Fruit fly (Drosophila melanogaster) whole organism, embryonic: ENCODE data around the gene nst.
A peak's percentile ranks its signal among the peaks of the same experiment; 100 is the strongest.

Experiments used
- Abd-B ChIP-seq: fragments of 200-800 bp; sonication (Bioruptor generic); optimal IDR thresholded peaks from 2 replicates; lab custom pipeline; 2018; ENCODE audit warnings: missing biosample characterization, mild to moderate bottlenecking, missing genetic modification characterization, moderate library complexity
- Ada2b ChIP-seq: fragments of 200-800 bp; sonication (Bioruptor generic); IDR thresholded peaks from 2 replicates; pipeline ENCODE4 v1.3.6; 2022; ENCODE audit warnings: missing biosample characterization, missing genetic modification characterization
- Atf-2 ChIP-seq: fragments of 200-800 bp; sonication (Bioruptor generic); optimal IDR thresholded peaks from 2 replicates; lab custom pipeline; 2016; ENCODE audit warnings: missing biosample characterization, missing genetic modification characterization
- CG10543 ChIP-seq: fragments of 200-800 bp; sonication (Bioruptor generic); optimal IDR thresholded peaks from 3 replicates; lab custom pipeline; 2017; ENCODE audit warnings: missing biosample characterization, mild to moderate bottlenecking, missing genetic modification characterization, moderate library complexity
- CG11093 ChIP-seq: fragments of 200-800 bp; sonication (Bioruptor generic); IDR thresholded peaks from 3 replicates; pipeline ENCODE4 v1.3.6; 2022; ENCODE audit warnings: missing biosample characterization, missing genetic modification characterization
- CG11696 ChIP-seq: fragments of 200-800 bp; sonication (Bioruptor generic); IDR thresholded peaks from 2 replicates; pipeline ENCODE4 v1.3.6; 2022; ENCODE audit warnings: missing biosample characterization, missing genetic modification characterization
- CG12071 ChIP-seq: fragments of 200-800 bp; sonication (Bioruptor generic); optimal IDR thresholded peaks from 3 replicates; lab custom pipeline; 2018; ENCODE audit warnings: missing biosample characterization, mild to moderate bottlenecking, missing genetic modification characterization
- CG12391 ChIP-seq: fragments of 200-800 bp; sonication (Bioruptor generic); optimal IDR thresholded peaks from 3 replicates; lab custom pipeline; 2018; ENCODE audit warnings: missing biosample characterization, mild to moderate bottlenecking, missing genetic modification characterization, moderate library complexity
- CG13624 ChIP-seq: fragments of 200-800 bp; sonication (Bioruptor generic); optimal IDR thresholded peaks from 2 replicates; lab custom pipeline; 2016; ENCODE audit warnings: missing biosample characterization, missing genetic modification characterization
- CG15073 ChIP-seq: fragments of 200-800 bp; sonication (Bioruptor generic); optimal IDR thresholded peaks from 2 replicates; lab custom pipeline; 2016; ENCODE audit warnings: missing biosample characterization, missing genetic modification characterization
- CG15696 ChIP-seq: fragments of 200-800 bp; sonication (Bioruptor generic); optimal IDR thresholded peaks from 2 replicates; lab custom pipeline; 2019; ENCODE audit warnings: missing biosample characterization, mild to moderate bottlenecking, missing genetic modification characterization, moderate library complexity
- CG17186 ChIP-seq: fragments of 200-800 bp; sonication (Bioruptor generic); optimal IDR thresholded peaks from 3 replicates; lab custom pipeline; 2017; ENCODE audit warnings: missing biosample characterization, missing genetic modification reagents, missing genetic modification characterization
- CG1832 ChIP-seq: fragments of 200-800 bp; sonication (Bioruptor generic); optimal IDR thresholded peaks from 2 replicates; lab custom pipeline; 2017; ENCODE audit warnings: missing biosample characterization, mild to moderate bottlenecking, missing genetic modification characterization, inconsistent platforms
- CG18599 ChIP-seq: fragments of 200-800 bp; sonication (Bioruptor generic); optimal IDR thresholded peaks from 3 replicates; lab custom pipeline; 2017; ENCODE audit warnings: missing biosample characterization, missing genetic modification characterization, mild to moderate bottlenecking, moderate library complexity, missing genetic modification reagents
- CG2875 ChIP-seq: fragments of 200-800 bp; sonication (Bioruptor generic); optimal IDR thresholded peaks from 2 replicates; lab custom pipeline; 2017; ENCODE audit warnings: missing biosample characterization, mild to moderate bottlenecking, missing genetic modification characterization, missing genetic modification reagents
- CG33213 ChIP-seq: fragments of 200-800 bp; sonication (Bioruptor generic); optimal IDR thresholded peaks from 3 replicates; lab custom pipeline; 2016; ENCODE audit warnings: missing biosample characterization, missing genetic modification characterization
- CG34376 ChIP-seq: fragments of 200-800 bp; sonication (Bioruptor generic); optimal IDR thresholded peaks from 2 replicates; lab custom pipeline; 2018; ENCODE audit warnings: missing biosample characterization, mild to moderate bottlenecking, missing genetic modification characterization
- CG43689 ChIP-seq: fragments of 200-800 bp; sonication (Bioruptor generic); IDR thresholded peaks from 2 replicates; pipeline ENCODE4 v1.3.6; 2022; ENCODE audit warnings: missing biosample characterization, missing genetic modification characterization
- CG4617 ChIP-seq: fragments of 200-800 bp; sonication (Bioruptor generic); optimal IDR thresholded peaks from 3 replicates; lab custom pipeline; 2016; ENCODE audit warnings: missing biosample characterization, missing genetic modification characterization, borderline replicate concordance
- CG7987 ChIP-seq: fragments of 200-800 bp; sonication (Bioruptor generic); optimal IDR thresholded peaks from 2 replicates; lab custom pipeline; 2018; ENCODE audit warnings: missing biosample characterization, mild to moderate bottlenecking, missing genetic modification characterization, moderate library complexity
- CG8359 ChIP-seq: fragments of 200-800 bp; sonication (Bioruptor generic); optimal IDR thresholded peaks from 2 replicates; lab custom pipeline; 2017; ENCODE audit warnings: missing biosample characterization, mild to moderate bottlenecking, missing genetic modification characterization, borderline replicate concordance
- CoRest ChIP-seq: fragments of 200-800 bp; sonication (Bioruptor generic); optimal IDR thresholded peaks from 3 replicates; lab custom pipeline; 2018; ENCODE audit warnings: missing biosample characterization, mild to moderate bottlenecking, missing genetic modification characterization, moderate library complexity
- Dad ChIP-seq: fragments of 200-800 bp; sonication (Bioruptor generic); optimal IDR thresholded peaks from 3 replicates; lab custom pipeline; 2016; ENCODE audit warnings: missing biosample characterization, missing genetic modification characterization
- Dip2 ChIP-seq: fragments of 200-800 bp; sonication (Bioruptor generic); IDR thresholded peaks from 2 replicates; pipeline ENCODE4 v1.3.6; 2022; ENCODE audit warnings: missing biosample characterization, missing genetic modification characterization
- Drgx ChIP-seq: fragments of 200-800 bp; sonication (Bioruptor generic); IDR thresholded peaks from 2 replicates; pipeline ENCODE4 v1.3.6; 2022; ENCODE audit warnings: missing biosample characterization, missing genetic modification characterization
- H2.0 ChIP-seq: fragments of 200-800 bp; sonication (Bioruptor generic); IDR thresholded peaks from 2 replicates; pipeline ENCODE4 v1.3.6; 2022; ENCODE audit warnings: missing biosample characterization, missing genetic modification characterization
- Jarid2 ChIP-seq: fragments of 200-800 bp; sonication (Bioruptor generic); optimal IDR thresholded peaks from 3 replicates; lab custom pipeline; 2017; ENCODE audit warnings: mild to moderate bottlenecking, missing biosample characterization, missing genetic modification reagents, missing genetic modification characterization
- Lpt ChIP-seq: fragments of >200 bp; optimal IDR thresholded peaks from 2 replicates; lab custom pipeline; 2018; ENCODE audit warnings: missing biosample characterization, missing genetic modification characterization
- MBD-R2 ChIP-seq: fragments of 200-800 bp; sonication (Bioruptor generic); IDR thresholded peaks from 2 replicates; pipeline ENCODE4 v1.3.6; 2022; ENCODE audit warnings: missing biosample characterization, missing genetic modification characterization
- MESR4 ChIP-seq: fragments of 200-800 bp; sonication (Bioruptor generic); optimal IDR thresholded peaks from 2 replicates; lab custom pipeline; 2018; ENCODE audit warnings: missing biosample characterization, mild to moderate bottlenecking, missing genetic modification characterization, moderate library complexity
- Med ChIP-seq: fragments of 200-800 bp; sonication (Bioruptor generic); peaks from one replicate; lab custom pipeline; 2016; ENCODE audit warnings: missing biosample characterization, missing genetic modification characterization, mild to moderate bottlenecking, inconsistent platforms, moderate library complexity
- NC2β ChIP-seq: fragments of 200-800 bp; sonication (Bioruptor generic); optimal IDR thresholded peaks from 2 replicates; lab custom pipeline; 2016; ENCODE audit warnings: missing biosample characterization, missing genetic modification characterization
- Pdp1 ChIP-seq, 2 experiments: fragments of 200-800 bp; sonication (Bioruptor generic); optimal IDR thresholded peaks; 3 replicates each; lab custom pipeline; 2016; ENCODE audit warnings: missing biosample characterization in 2 of 2, missing genetic modification characterization in 2 of 2, mild to moderate bottlenecking in 1 of 2, moderate library complexity in 1 of 2
- Side ChIP-seq: fragments of 200-800 bp; sonication (Bioruptor generic); optimal IDR thresholded peaks from 2 replicates; lab custom pipeline; 2016; ENCODE audit warnings: missing biosample characterization, missing genetic modification characterization
- Sry-β ChIP-seq: fragments of 200-800 bp; sonication (Bioruptor generic); optimal IDR thresholded peaks from 2 replicates; lab custom pipeline; 2018; ENCODE audit warnings: missing biosample characterization, mild to moderate bottlenecking, missing genetic modification characterization, moderate library complexity
- Ssrp ChIP-seq: fragments of 200-800 bp; sonication (Bioruptor generic); optimal IDR thresholded peaks from 2 replicates; lab custom pipeline; 2018; ENCODE audit warnings: missing biosample characterization, mild to moderate bottlenecking, missing genetic modification characterization, moderate library complexity
- aop ChIP-seq: fragments of 200-800 bp; sonication (Bioruptor generic); IDR thresholded peaks from 2 replicates; pipeline ENCODE4 v1.3.6; 2022; ENCODE audit warnings: missing biosample characterization, missing genetic modification characterization
- cato ChIP-seq: fragments of 200-800 bp; sonication (Bioruptor generic); optimal IDR thresholded peaks from 2 replicates; lab custom pipeline; 2016; ENCODE audit warnings: missing biosample characterization, missing genetic modification characterization, borderline replicate concordance
- cg ChIP-seq: fragments of 200-800 bp; sonication (Bioruptor generic); optimal IDR thresholded peaks from 3 replicates; lab custom pipeline; 2019; ENCODE audit warnings: missing biosample characterization, mild to moderate bottlenecking, missing genetic modification characterization, moderate library complexity
- dm ChIP-seq: fragments of 200-800 bp; sonication (Bioruptor generic); optimal IDR thresholded peaks from 3 replicates; lab custom pipeline; 2016; ENCODE audit warnings: missing biosample characterization, missing genetic modification characterization
- hb ChIP-seq: fragments of 200-800 bp; sonication (Bioruptor generic); IDR thresholded peaks from 3 replicates; pipeline ENCODE4 v1.3.6; 2022; ENCODE audit warnings: missing biosample characterization, missing genetic modification characterization; ENCODE audit not compliant: partially characterized antibody
- ind ChIP-seq: fragments of 200-800 bp; sonication (Bioruptor generic); optimal IDR thresholded peaks from 3 replicates; lab custom pipeline; 2016; ENCODE audit warnings: missing biosample characterization, missing genetic modification characterization
- jing ChIP-seq: fragments of 200-800 bp; sonication (Bioruptor generic); optimal IDR thresholded peaks from 2 replicates; lab custom pipeline; 2018; ENCODE audit warnings: missing biosample characterization, mild to moderate bottlenecking, missing genetic modification characterization
- luna ChIP-seq: fragments of 200-800 bp; sonication (Bioruptor generic); optimal IDR thresholded peaks from 2 replicates; lab custom pipeline; 2016; ENCODE audit warnings: missing biosample characterization, missing genetic modification characterization
- maf-S ChIP-seq: fragments of 200-800 bp; sonication (Bioruptor generic); optimal IDR thresholded peaks from 2 replicates; lab custom pipeline; 2016; ENCODE audit warnings: missing biosample characterization, missing genetic modification characterization
- nmo ChIP-seq: fragments of 200-800 bp; sonication (Bioruptor generic); optimal IDR thresholded peaks from 2 replicates; lab custom pipeline; 2018; ENCODE audit warnings: missing biosample characterization, mild to moderate bottlenecking, missing genetic modification characterization, moderate library complexity
- p53 ChIP-seq: fragments of 200-800 bp; sonication (Bioruptor generic); optimal IDR thresholded peaks from 2 replicates; lab custom pipeline; 2016; ENCODE audit warnings: missing biosample characterization, missing genetic modification characterization
- pfk ChIP-seq: fragments of 200-800 bp; sonication (Bioruptor generic); optimal IDR thresholded peaks from 2 replicates; lab custom pipeline; 2018; ENCODE audit warnings: missing biosample characterization, mild to moderate bottlenecking, missing genetic modification characterization, moderate library complexity
- phol ChIP-seq: fragments of 200-800 bp; sonication (Bioruptor generic); optimal IDR thresholded peaks from 3 replicates; lab custom pipeline; 2018; ENCODE audit warnings: missing biosample characterization, mild to moderate bottlenecking, missing genetic modification characterization, moderate library complexity
- pros ChIP-seq: fragments of 200-800 bp; sonication (Bioruptor generic); optimal IDR thresholded peaks from 3 replicates; lab custom pipeline; 2019; ENCODE audit warnings: missing biosample characterization, mild to moderate bottlenecking, missing genetic modification characterization, moderate library complexity
- ro ChIP-seq: fragments of 200-800 bp; sonication (Bioruptor generic); IDR thresholded peaks from 2 replicates; pipeline ENCODE4 v1.3.6; 2022; ENCODE audit warnings: missing biosample characterization, missing genetic modification characterization
- yki ChIP-seq: fragments of >200 bp; optimal IDR thresholded peaks from 3 replicates; lab custom pipeline; 2018

nst gene

dm6 chr3L:12501249-12501648 is 28.7 kb downstream of the nst start, which contains the start of the genes CG10638 and CG10681 (continued):
- no peak for TF ChIP-seq CG8359 (GFP tag; lab: Kevin White, UChicago)
- TF ChIP-seq yki (lab: Kevin White, UChicago) = no peak
- no peak for TF ChIP-seq Dip2 (GFP tag; lab: Robert Waterston, UW)
- TF ChIP-seq CG11696 = no peak
- peak; percentile 61 for TF ChIP-seq CoRest (tag; lab: Kevin White, UChicago)
- TF ChIP-seq MESR4 (GFP tag; lab: Kevin White, UChicago) = no peak
- no peak for TF ChIP-seq Ada2b
- peak; percentile 77 for TF ChIP-seq MBD-R2 (GFP tag; lab: Robert Waterston, UW)
- peak; percentile 28 for TF ChIP-seq NC2β (GFP tag; lab: Kevin White, UChicago)
- no peak for TF ChIP-seq dm (GFP tag; lab: Kevin White, UChicago)
- no peak for TF ChIP-seq Dad
- TF ChIP-seq Jarid2 (GFP tag; lab: Kevin White, UChicago) = no peak
- no peak for TF ChIP-seq jing
- no peak for TF ChIP-seq CG34376 (GFP tag; lab: Kevin White, UChicago)
- no peak for TF ChIP-seq cato (GFP tag; lab: Kevin White, UChicago)
- TF ChIP-seq CG17186 (GFP tag; lab: Kevin White, UChicago) = no peak
- TF ChIP-seq Med (GFP tag; lab: Kevin White, UChicago) = peak; percentile 79
- TF ChIP-seq Drgx = no peak
- no peak for TF ChIP-seq luna (GFP tag; lab: Kevin White, UChicago)
- peak; percentile 55 for TF ChIP-seq nmo (GFP tag; lab: Kevin White, UChicago)
- peak; percentile 63 for TF ChIP-seq CG4617 (GFP tag; lab: Kevin White, UChicago)
- TF ChIP-seq ro (GFP tag; lab: Robert Waterston, UW) = no peak
- no peak for TF ChIP-seq pfk
- TF ChIP-seq cg (GFP tag; lab: Kevin White, UChicago) = no peak
- TF ChIP-seq CG11093 = no peak
- TF ChIP-seq Pdp1 (GFP tag; optimal IDR thresholded peaks at IDR 0.05; lab: Kevin White, UChicago) = peak; percentile 22 to 51
- TF ChIP-seq CG7987 = no peak
- no peak for TF ChIP-seq p53
- peak; percentile 79 for TF ChIP-seq CG12391 (tag; lab: Kevin White, UChicago)
- no peak for TF ChIP-seq H2.0 (GFP tag; lab: Robert Waterston, UW)
- peak; percentile 9 for TF ChIP-seq CG10543
- TF ChIP-seq CG18599 (GFP tag; lab: Kevin White, UChicago) = no peak
- no peak for TF ChIP-seq Abd-B (GFP tag; lab: Kevin White, UChicago)
- TF ChIP-seq Atf-2 = no peak
- TF ChIP-seq hb = no peak
- no peak for TF ChIP-seq Ssrp (tag; lab: Kevin White, UChicago)
- TF ChIP-seq CG12071 (GFP tag; lab: Kevin White, UChicago) = no peak
- TF ChIP-seq pros (GFP tag; lab: Kevin White, UChicago) = no peak
- no peak for TF ChIP-seq Sry-β (GFP tag; lab: Kevin White, UChicago)
- TF ChIP-seq CG1832 = no peak
- no peak for TF ChIP-seq Lpt
- peak; percentile 16 for TF ChIP-seq CG13624 (GFP tag; lab: Kevin White, UChicago)
- no peak for TF ChIP-seq maf-S (GFP tag; lab: Kevin White, UChicago)
- TF ChIP-seq aop = no peak
- TF ChIP-seq Side (GFP tag; lab: Kevin White, UChicago) = no peak
- peak; percentile 61 for TF ChIP-seq phol (tag; lab: Kevin White, UChicago)
- TF ChIP-seq CG43689 (GFP tag; lab: Robert Waterston, UW) = no peak
- no peak for TF ChIP-seq CG15696 (tag; lab: Kevin White, UChicago)
- no peak for TF ChIP-seq CG2875 (GFP tag; lab: Kevin White, UChicago)
- TF ChIP-seq CG15073 (GFP tag; lab: Kevin White, UChicago) = no peak
- TF ChIP-seq ind (GFP tag; lab: Kevin White, UChicago) = peak; percentile 27
- TF ChIP-seq CG33213 (GFP tag; lab: Kevin White, UChicago) = no peak
